Worm (Caenorhabditis elegans) whole organism, L3 larva: ENCODE data around the gene F32D8.3.

ENCODE experiments used
- R02D3.7 ChIP-seq: fragments of 150-350 bp; optimal IDR thresholded peaks from 2 replicates; lab custom pipeline; 2014; ENCODE audit warnings: missing biosample characterization, missing genetic modification characterization
- ZK546.5 ChIP-seq: sonication (generic microtip); optimal IDR thresholded peaks from 2 replicates; lab custom pipeline; 2017; ENCODE audit warnings: missing biosample characterization, missing genetic modification characterization
- aly-2 ChIP-seq: fragments of 150-350 bp; optimal IDR thresholded peaks from 2 replicates; lab custom pipeline; 2014; ENCODE audit warnings: missing biosample characterization, missing genetic modification characterization
- ceh-16 ChIP-seq: sonication (generic microtip); optimal IDR thresholded peaks from 2 replicates; lab custom pipeline; 2017; ENCODE audit warnings: missing biosample characterization, missing genetic modification characterization
- ceh-28 ChIP-seq: fragments of 150-350 bp; optimal IDR thresholded peaks from 2 replicates; lab custom pipeline; 2014; ENCODE audit warnings: missing biosample characterization, missing genetic modification reagents, missing genetic modification characterization
- ceh-82 ChIP-seq: fragments of 150-350 bp; optimal IDR thresholded peaks from 2 replicates; lab custom pipeline; 2014; ENCODE audit warnings: missing biosample characterization, missing genetic modification characterization
- ceh-9 ChIP-seq: sonication (generic microtip); optimal IDR thresholded peaks from 2 replicates; lab custom pipeline; 2018; ENCODE audit warnings: missing biosample characterization, missing genetic modification characterization
- daf-12 ChIP-seq: fragments of 150-350 bp; optimal IDR thresholded peaks from 2 replicates; lab custom pipeline; 2014; ENCODE audit warnings: missing biosample characterization, missing genetic modification reagents, missing genetic modification characterization
- egl-27 ChIP-seq: sonication (generic microtip); optimal IDR thresholded peaks from 4 replicates; lab custom pipeline; 2017; ENCODE audit warnings: missing biosample characterization, missing genetic modification reagents, missing genetic modification characterization
- egl-5 ChIP-seq: fragments of 150-350 bp; optimal IDR thresholded peaks from 2 replicates; lab custom pipeline; 2017; ENCODE audit warnings: missing biosample characterization, missing genetic modification reagents, missing genetic modification characterization, inconsistent platforms
- elt-1 ChIP-seq: fragments of 150-350 bp; optimal IDR thresholded peaks from 2 replicates; lab custom pipeline; 2014; ENCODE audit warnings: missing biosample characterization, missing genetic modification characterization
- elt-2 ChIP-seq: sonication (generic microtip); optimal IDR thresholded peaks from 2 replicates; lab custom pipeline; 2016; ENCODE audit warnings: missing genetic modification reagents, mild to moderate bottlenecking, missing genetic modification characterization, missing compliant biosample characterization
- elt-3 ChIP-seq, 3 experiments: fragments of 150-350 bp in 1 of 3; sonication (generic microtip) in 2 of 3; optimal IDR thresholded peaks; 2 replicates in 2 of 3; 4 replicates in 1 of 3; lab custom pipeline; 2014 to 2017; ENCODE audit warnings: missing biosample characterization in 3 of 3, missing genetic modification characterization in 3 of 3
- eor-1 ChIP-seq, 2 experiments: fragments of 150-350 bp; optimal IDR thresholded peaks; 2 replicates each; lab custom pipeline; 2014 to 2018; ENCODE audit warnings: missing biosample characterization in 2 of 2, missing genetic modification characterization in 2 of 2
- fkh-10 ChIP-seq: sonication (generic microtip); optimal IDR thresholded peaks from 2 replicates; lab custom pipeline; 2017; ENCODE audit warnings: missing biosample characterization, missing genetic modification reagents, missing genetic modification characterization
- fkh-2 ChIP-seq: fragments of 150-350 bp; optimal IDR thresholded peaks from 2 replicates; lab custom pipeline; 2014; ENCODE audit warnings: missing biosample characterization, missing genetic modification reagents, missing genetic modification characterization
- fos-1 ChIP-seq: fragments of 150-350 bp; optimal IDR thresholded peaks from 2 replicates; lab custom pipeline; 2014; ENCODE audit warnings: missing biosample characterization, missing genetic modification characterization
- jun-1 ChIP-seq: fragments of 150-350 bp; optimal IDR thresholded peaks from 2 replicates; lab custom pipeline; 2014; ENCODE audit warnings: missing biosample characterization, missing genetic modification reagents, missing genetic modification characterization
- lin-15B ChIP-seq: fragments of 150-350 bp; optimal IDR thresholded peaks from 2 replicates; lab custom pipeline; 2014; ENCODE audit warnings: missing biosample characterization, missing genetic modification characterization
- lin-39 ChIP-seq: fragments of 150-350 bp; optimal IDR thresholded peaks from 2 replicates; lab custom pipeline; 2018; ENCODE audit warnings: missing biosample characterization, missing genetic modification reagents, missing genetic modification characterization
- mdl-1 ChIP-seq: fragments of 150-350 bp; optimal IDR thresholded peaks from 2 replicates; lab custom pipeline; 2014; ENCODE audit warnings: missing biosample characterization, missing genetic modification characterization
- nfya-1 ChIP-seq: sonication (generic microtip); optimal IDR thresholded peaks from 2 replicates; lab custom pipeline; 2017; ENCODE audit warnings: missing genetic modification characterization, mild to moderate bottlenecking, missing compliant biosample characterization, antibody characterized with exemption, moderate library complexity; ENCODE audit not compliant: insufficient read depth
- nhr-23 ChIP-seq: fragments of 150-350 bp; optimal IDR thresholded peaks from 2 replicates; lab custom pipeline; 2014; ENCODE audit warnings: missing biosample characterization, missing genetic modification reagents, missing genetic modification characterization
- nhr-237 ChIP-seq: fragments of 150-350 bp; optimal IDR thresholded peaks from 2 replicates; lab custom pipeline; 2014; ENCODE audit warnings: missing biosample characterization, missing genetic modification characterization
- nhr-28 ChIP-seq: fragments of 150-350 bp; optimal IDR thresholded peaks from 2 replicates; lab custom pipeline; 2014; ENCODE audit warnings: missing biosample characterization, missing genetic modification characterization
- nhr-43 ChIP-seq: sonication (generic microtip); optimal IDR thresholded peaks from 2 replicates; lab custom pipeline; 2016; ENCODE audit warnings: mild to moderate bottlenecking, missing genetic modification characterization, missing compliant biosample characterization; ENCODE audit not compliant: poor library complexity, severe bottlenecking
- nhr-77 ChIP-seq: fragments of 150-350 bp; optimal IDR thresholded peaks from 2 replicates; lab custom pipeline; 2014; ENCODE audit warnings: missing biosample characterization, missing genetic modification characterization
- pha-4 ChIP-seq: fragments of 150-350 bp; optimal IDR thresholded peaks from 2 replicates; lab custom pipeline; 2014; ENCODE audit warnings: missing biosample characterization, missing genetic modification reagents, missing genetic modification characterization
- pqm-1 ChIP-seq: fragments of 150-350 bp; optimal IDR thresholded peaks from 2 replicates; lab custom pipeline; 2017; ENCODE audit warnings: missing biosample characterization, missing genetic modification characterization, inconsistent platforms
- sea-2 ChIP-seq: fragments of 150-350 bp; sonication (generic microtip); optimal IDR thresholded peaks from 4 replicates; lab custom pipeline; 2014; ENCODE audit warnings: missing biosample characterization, missing genetic modification reagents, missing genetic modification characterization
- skn-1 ChIP-seq: fragments of 150-350 bp; optimal IDR thresholded peaks from 2 replicates; lab custom pipeline; 2014; ENCODE audit warnings: missing biosample characterization, missing genetic modification characterization
- snpc-4 ChIP-seq: fragments of 150-350 bp; optimal IDR thresholded peaks from 2 replicates; lab custom pipeline; 2014; ENCODE audit warnings: missing biosample characterization, missing genetic modification characterization
- tbx-2 ChIP-seq: sonication (generic microtip); optimal IDR thresholded peaks from 2 replicates; lab custom pipeline; 2016; ENCODE audit warnings: mild to moderate bottlenecking, missing genetic modification characterization, missing compliant biosample characterization
- zag-1 ChIP-seq: fragments of 150-350 bp; optimal IDR thresholded peaks from 2 replicates; lab custom pipeline; 2014; ENCODE audit warnings: missing biosample characterization, missing genetic modification characterization
- ztf-11 ChIP-seq: fragments of 150-350 bp; optimal IDR thresholded peaks from 2 replicates; lab custom pipeline; 2014; ENCODE audit warnings: missing biosample characterization, missing genetic modification characterization
- ztf-4 ChIP-seq: fragments of 150-350 bp; optimal IDR thresholded peaks from 2 replicates; lab custom pipeline; 2014; ENCODE audit warnings: missing biosample characterization, missing genetic modification characterization

F32D8.3 gene

DNA sequence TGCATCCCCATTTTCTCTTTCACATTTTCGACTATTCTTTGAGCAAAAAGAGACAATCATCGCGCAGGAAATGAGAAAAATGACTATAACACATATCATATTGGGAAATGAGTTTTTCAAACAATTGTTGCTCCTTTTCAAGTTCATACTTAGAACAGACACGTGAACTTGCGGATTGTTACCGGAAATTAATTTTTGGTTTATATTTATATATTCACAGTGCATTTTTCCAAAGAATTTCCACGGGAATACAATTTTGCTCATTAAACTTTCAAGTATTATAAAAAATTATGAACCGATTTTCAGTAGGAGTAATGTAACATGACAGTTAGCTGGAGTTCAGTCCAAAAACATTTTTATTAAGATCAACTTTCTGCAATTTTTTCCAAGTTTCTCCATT lies 36.6 kb downstream of the F32D8.3 start, which contains the start of gene F58B4.7:
TSS of gene F58B4.7 (minus strand) at position 101 of the 400 bp plus-strand sequence.
- TF ChIP-seq daf-12 (tag; lab: Kevin White, UChicago), result no peak
- TF ChIP-seq nhr-43 (tag; lab: Kevin White, UChicago), result no peak

ce11 chrV:10924731-10925130 lies 38.1 kb downstream of the F32D8.3 start, which contains the start of gene F58B4.6:
F58B4.6 (plus strand) TSS chrV:10925031.
- TF ChIP-seq daf-12 (tag; lab: Kevin White, UChicago), result no peak
- TF ChIP-seq ztf-11 (tag; lab: Kevin White, UChicago), result no peak
- TF ChIP-seq ztf-4 (tag; lab: Kevin White, UChicago), result no peak
- TF ChIP-seq nfya-1 (tag; lab: Kevin White, UChicago), result no peak
- no peak for TF ChIP-seq ceh-82 (tag; lab: Kevin White, UChicago)
- TF ChIP-seq egl-27, result no peak
- no peak for TF ChIP-seq R02D3.7
- no peak for TF ChIP-seq egl-5
- TF ChIP-seq elt-3 (tag; optimal IDR thresholded peaks at IDR 0.05; lab: Kevin White, UChicago), result no peak
- no peak for TF ChIP-seq jun-1 (tag; lab: Kevin White, UChicago)
- no peak for TF ChIP-seq tbx-2
- TF ChIP-seq fkh-10 (GFP tag; lab: Kevin White, UChicago), result no peak
- TF ChIP-seq pha-4 (tag; lab: Kevin White, UChicago), result no peak
- no peak for TF ChIP-seq ZK546.5 (tag; lab: Kevin White, UChicago)
- TF ChIP-seq ceh-28 (tag; lab: Kevin White, UChicago), result no peak
- TF ChIP-seq pqm-1 (tag; lab: Kevin White, UChicago), result no peak
- no peak for TF ChIP-seq elt-2
- TF ChIP-seq eor-1 (tag; optimal IDR thresholded peaks at IDR 0.05; lab: Kevin White, UChicago), result no peak
- TF ChIP-seq nhr-43 (tag; lab: Kevin White, UChicago), result no peak
- TF ChIP-seq aly-2 (tag; lab: Kevin White, UChicago), result no peak

DNA sequence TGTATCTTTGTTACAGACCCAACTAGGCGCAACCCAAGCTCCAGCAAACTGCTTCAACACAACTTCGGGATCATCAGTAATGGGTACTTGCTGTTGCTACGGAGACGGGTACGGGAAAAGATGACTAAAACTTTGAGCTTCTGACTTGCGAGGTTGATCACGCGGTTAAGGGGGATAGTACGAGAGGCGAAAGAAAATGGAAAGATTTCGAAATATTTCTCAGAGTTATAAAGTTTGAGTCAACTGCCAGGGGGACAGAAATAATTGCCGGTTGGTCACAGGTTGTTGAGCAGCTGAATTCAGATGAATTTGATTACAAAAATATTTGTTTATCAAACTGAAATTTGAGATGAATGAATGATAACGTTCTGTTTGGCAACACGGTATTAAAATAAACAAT lies 39.0 kb downstream of the F32D8.3 start:
- TF ChIP-seq nhr-28 (tag; lab: Kevin White, UChicago) (no peak), lin-39 (tag; lab: Kevin White, UChicago) (no peak), ceh-82 (tag; lab: Kevin White, UChicago) (no peak), nhr-43 (tag; lab: Kevin White, UChicago) (no peak), snpc-4 (no peak), lin-15B (tag; lab: Kevin White, UChicago) (no peak), R02D3.7 (no peak), sea-2 (no peak), ceh-16 (tag; lab: Kevin White, UChicago) (no peak), mdl-1 (tag; lab: Kevin White, UChicago) (no peak)

- no peak for TF ChIP-seq daf-12 (tag; lab: Kevin White, UChicago)
- no peak for TF ChIP-seq snpc-4
- TF ChIP-seq nhr-43 (tag; lab: Kevin White, UChicago), result no peak
- no peak for TF ChIP-seq nhr-23 (tag; lab: Kevin White, UChicago)
- TF ChIP-seq elt-2, result no peak
- TF ChIP-seq elt-1 (tag; lab: Kevin White, UChicago), result no peak
- TF ChIP-seq fos-1 (tag; lab: Kevin White, UChicago), result no peak
These were observed 42.9 kb downstream of the F32D8.3 start, which contains the start of gene F58B4.3 for ce11 chrV:10929511-10929910. F58B4.3 (plus strand) TSS chrV:10929811.

DNA sequence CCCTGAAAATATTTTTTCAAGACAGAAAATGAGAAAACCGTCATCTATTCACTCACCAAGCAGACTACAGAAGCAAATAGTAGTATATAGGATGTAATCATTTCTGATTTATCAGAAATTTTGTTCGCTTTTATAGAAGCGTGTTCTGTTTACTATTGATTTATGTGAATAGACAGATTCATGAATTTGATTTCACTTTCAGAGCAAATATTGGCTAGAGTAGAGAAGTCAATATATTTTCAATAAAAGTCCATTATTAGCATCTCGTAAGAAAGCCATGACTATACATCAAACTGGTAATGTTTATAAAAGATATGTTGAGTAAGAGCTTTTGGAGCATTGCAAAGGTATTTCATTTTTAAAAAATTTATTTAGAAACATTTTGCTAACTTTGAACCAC lies 44.6 kb downstream of the F32D8.3 start, which contains the start of gene scvp-1:
TSS of gene scvp-1 (minus strand) at position 101 of the 400 bp plus-strand sequence.
- TF ChIP-seq skn-1 (tag; lab: Kevin White, UChicago) (no peak), ceh-9 (tag; lab: Kevin White, UChicago) (no peak), fkh-2 (tag; lab: Kevin White, UChicago) (no peak), nhr-237 (no peak), nhr-23 (tag; lab: Kevin White, UChicago) (no peak), nhr-77 (tag; lab: Kevin White, UChicago) (no peak), zag-1 (no peak)
